Worm (Caenorhabditis elegans): ENCODE measurements around the gene Y73F4A.1.

DNA sequence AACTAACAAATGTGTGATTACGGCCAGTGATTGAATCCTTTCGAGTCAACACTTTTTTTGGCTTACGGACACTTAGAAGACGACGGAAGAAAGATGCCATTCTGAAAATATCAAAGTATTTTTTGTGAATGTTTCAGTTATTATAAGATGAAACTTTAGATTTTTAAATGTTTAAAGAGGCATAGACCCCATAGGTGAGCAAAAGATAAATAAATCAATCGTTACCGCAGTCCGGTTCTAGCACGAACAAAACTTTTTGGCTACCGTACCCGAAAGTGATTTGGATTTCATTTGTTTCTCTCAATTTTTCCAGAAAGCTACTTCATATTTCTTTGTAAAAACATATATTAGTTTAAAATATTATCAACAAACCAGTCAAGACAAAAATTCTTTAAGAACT is 8.1 kb downstream of the Y73F4A.1 start, which contains the start of gene C53D6.7:
- TF ChIP-seq pha-4 (tag; optimal IDR thresholded peaks at IDR 0.05) (no peak), che-1 (tag; optimal IDR thresholded peaks at IDR 0.05) (no peak), ceh-9 (tag; optimal IDR thresholded peaks at IDR 0.05) (no peak), rnt-1 (tag; optimal IDR thresholded peaks at IDR 0.05) (no peak), elt-2 (tag; optimal IDR thresholded peaks at IDR 0.05) (no peak)
